Worm (Caenorhabditis elegans) whole organism, L4 larva: Measurements from ENCODE around the gene rfip-1.
A peak's percentile ranks its signal among the peaks of the same experiment; 100 is the strongest.

Experiments used
- F10B5.3 ChIP-seq: sonication (generic microtip); optimal IDR thresholded peaks from 2 replicates; lab custom pipeline; 2016; ENCODE audit warnings: mild to moderate bottlenecking, missing genetic modification characterization, missing compliant biosample characterization
- F26F4.8 ChIP-seq: fragments of 200-800 bp; sonication (Bioruptor generic); conservative IDR thresholded peaks from 2 replicates; pipeline ENCODE4 v1.3.6; 2022; ENCODE audit warnings: missing genetic modification characterization, missing compliant biosample characterization
- F37D6.2 ChIP-seq: sonication (generic microtip); optimal IDR thresholded peaks from 2 replicates; lab custom pipeline; 2016; ENCODE audit warnings: mild to moderate bottlenecking, missing genetic modification characterization, missing compliant biosample characterization
- T20F7.1 ChIP-seq: fragments of 200-800 bp; sonication (Bioruptor generic); optimal IDR thresholded peaks from 2 replicates; lab custom pipeline; 2018; ENCODE audit warnings: mild to moderate bottlenecking, missing genetic modification characterization, missing compliant biosample characterization
- Y105C5A.15 ChIP-seq: fragments of 200-800 bp; sonication (Bioruptor generic); IDR thresholded peaks from 2 replicates; pipeline ENCODE4 v1.3.6; 2022; ENCODE audit warnings: missing genetic modification characterization, missing compliant biosample characterization
- Y75B8A.6 ChIP-seq: fragments of 200-800 bp; sonication (Bioruptor generic); IDR thresholded peaks from 2 replicates; pipeline ENCODE4 v1.3.6; 2022; ENCODE audit warnings: missing genetic modification reagents, missing genetic modification characterization, missing compliant biosample characterization
- ZK337.2 ChIP-seq: fragments of 200-800 bp; sonication (Bioruptor generic); IDR thresholded peaks from 2 replicates; pipeline ENCODE4 v1.3.6; 2022; ENCODE audit warnings: missing genetic modification reagents, missing genetic modification characterization, missing compliant biosample characterization
- aly-2 ChIP-seq: sonication (generic microtip); optimal IDR thresholded peaks from 2 replicates; lab custom pipeline; 2018; ENCODE audit warnings: missing biosample characterization, missing genetic modification characterization
- ama-1 ChIP-seq: fragments of 150-350 bp; optimal IDR thresholded peaks from 2 replicates; lab custom pipeline; 2014; ENCODE audit warnings: inconsistent platforms, mixed read lengths
- ceh-20 ChIP-seq: fragments of 200-800 bp; sonication (Bioruptor generic); IDR thresholded peaks from 2 replicates; pipeline ENCODE4 v1.3.6; 2022; ENCODE audit warnings: missing genetic modification reagents, missing genetic modification characterization, missing compliant biosample characterization
- ceh-28 ChIP-seq: fragments of 150-350 bp; optimal IDR thresholded peaks from 2 replicates; lab custom pipeline; 2014; ENCODE audit warnings: missing biosample characterization, missing genetic modification reagents, missing genetic modification characterization
- ceh-82 ChIP-seq: sonication (generic microtip); optimal IDR thresholded peaks from 2 replicates; lab custom pipeline; 2017; ENCODE audit warnings: missing biosample characterization, missing genetic modification characterization
- cey-2 ChIP-seq: sonication (generic microtip); optimal IDR thresholded peaks from 3 replicates; lab custom pipeline; 2017; ENCODE audit warnings: missing genetic modification characterization, mild to moderate bottlenecking, missing compliant biosample characterization, antibody characterized with exemption, borderline replicate concordance; ENCODE audit not compliant: insufficient read depth
- daf-16 ChIP-seq, 3 experiments: sonication (generic microtip); optimal IDR thresholded peaks; 2 replicates each; lab custom pipeline; 2016 to 2017; ENCODE audit warnings: missing genetic modification characterization in 3 of 3, missing genetic modification reagents in 3 of 3, mild to moderate bottlenecking in 2 of 3, missing compliant biosample characterization in 2 of 3, missing biosample characterization in 1 of 3, moderate library complexity in 1 of 3
- dmd-6 ChIP-seq: fragments of 200-800 bp; sonication (Bioruptor generic); IDR thresholded peaks from 2 replicates; pipeline ENCODE4 v1.3.6; 2022; ENCODE audit warnings: missing genetic modification reagents, missing genetic modification characterization, missing compliant biosample characterization
- dmd-9 ChIP-seq: fragments of 200-800 bp; sonication (Bioruptor generic); IDR thresholded peaks from 2 replicates; pipeline ENCODE4 v1.3.6; 2022; ENCODE audit warnings: missing genetic modification reagents, missing genetic modification characterization, missing compliant biosample characterization
- duxl-1 ChIP-seq: sonication (generic microtip); optimal IDR thresholded peaks from 2 replicates; lab custom pipeline; 2016; ENCODE audit warnings: mild to moderate bottlenecking, missing genetic modification characterization, moderate library complexity, missing compliant biosample characterization; ENCODE audit not compliant: poor library complexity
- dve-1 ChIP-seq: sonication (generic microtip); optimal IDR thresholded peaks from 2 replicates; lab custom pipeline; 2017; ENCODE audit warnings: antibody characterized with exemption, mild to moderate bottlenecking, missing genetic modification characterization, missing compliant biosample characterization; ENCODE audit not compliant: insufficient read depth
- egl-27 ChIP-seq: sonication (generic microtip); optimal IDR thresholded peaks from 3 replicates; lab custom pipeline; 2017; ENCODE audit warnings: missing biosample characterization, missing genetic modification reagents, missing genetic modification characterization
- fkh-10 ChIP-seq: fragments of 150-350 bp; optimal IDR thresholded peaks from 2 replicates; lab custom pipeline; 2014; ENCODE audit warnings: missing biosample characterization, missing genetic modification reagents, missing genetic modification characterization
- fos-1 ChIP-seq: fragments of 150-350 bp; optimal IDR thresholded peaks from 2 replicates; lab custom pipeline; 2014; ENCODE audit warnings: missing biosample characterization, missing genetic modification characterization
- hlh-11 ChIP-seq: fragments of 200-800 bp; sonication (Bioruptor generic); optimal IDR thresholded peaks from 2 replicates; lab custom pipeline; 2018; ENCODE audit warnings: mild to moderate bottlenecking, missing genetic modification characterization, missing compliant biosample characterization
- hmg-1.1 ChIP-seq: fragments of 200-800 bp; sonication (Bioruptor generic); IDR thresholded peaks from 2 replicates; pipeline ENCODE4 v1.3.6; 2022; ENCODE audit warnings: missing genetic modification reagents, missing genetic modification characterization, missing compliant biosample characterization
- lin-1 ChIP-seq: fragments of 200-800 bp; sonication (Bioruptor generic); IDR thresholded peaks from 2 replicates; pipeline ENCODE4 v1.3.6; 2022; ENCODE audit warnings: missing genetic modification reagents, missing genetic modification characterization, missing compliant biosample characterization
- lin-13 ChIP-seq: fragments of 150-350 bp; optimal IDR thresholded peaks from 2 replicates; lab custom pipeline; 2014; ENCODE audit warnings: missing biosample characterization, missing genetic modification reagents, missing genetic modification characterization
- lin-15B ChIP-seq: fragments of 150-350 bp; sonication (generic microtip); optimal IDR thresholded peaks from 3 replicates; lab custom pipeline; 2014; ENCODE audit warnings: missing biosample characterization, missing genetic modification characterization
- lin-38 ChIP-seq: fragments of 200-800 bp; sonication (Bioruptor generic); IDR thresholded peaks from 2 replicates; pipeline ENCODE4 v1.3.6; 2022; ENCODE audit warnings: missing genetic modification reagents, missing genetic modification characterization, missing compliant biosample characterization
- lir-3 ChIP-seq: sonication (generic microtip); optimal IDR thresholded peaks from 2 replicates; lab custom pipeline; 2016; ENCODE audit warnings: mild to moderate bottlenecking, missing genetic modification characterization, missing compliant biosample characterization
- madf-5 ChIP-seq, 2 experiments: fragments of 200-800 bp; sonication (Bioruptor generic); IDR thresholded peaks; 2 replicates each; pipeline ENCODE4 v1.3.6; 2022; ENCODE audit warnings: missing compliant biosample characterization in 2 of 2, missing genetic modification characterization in 2 of 2
- mep-1 ChIP-seq: fragments of 150-350 bp; sonication (generic microtip); optimal IDR thresholded peaks from 3 replicates; lab custom pipeline; 2014; ENCODE audit warnings: missing biosample characterization, missing genetic modification characterization
- mes-2 ChIP-seq: sonication (generic microtip); optimal IDR thresholded peaks from 2 replicates; lab custom pipeline; 2016; ENCODE audit warnings: missing genotype, mild to moderate bottlenecking, missing genetic modification characterization, missing compliant biosample characterization; ENCODE audit not compliant: poor library complexity, severe bottlenecking
- mxl-2 ChIP-seq: fragments of 200-800 bp; sonication (Bioruptor generic); conservative IDR thresholded peaks from 2 replicates; pipeline ENCODE4 v1.3.6; 2022; ENCODE audit warnings: missing genetic modification reagents, missing genetic modification characterization, missing compliant biosample characterization
- nhr-111 ChIP-seq: fragments of 200-800 bp; sonication (Bioruptor generic); optimal IDR thresholded peaks from 2 replicates; lab custom pipeline; 2018; ENCODE audit warnings: mild to moderate bottlenecking, missing genetic modification characterization, missing compliant biosample characterization
- nhr-28 ChIP-seq: fragments of 150-350 bp; optimal IDR thresholded peaks from 2 replicates; lab custom pipeline; 2014; ENCODE audit warnings: missing biosample characterization, missing genetic modification characterization
- nhr-41 ChIP-seq: fragments of 200-800 bp; sonication (Bioruptor generic); IDR thresholded peaks from 2 replicates; pipeline ENCODE4 v1.3.6; 2022; ENCODE audit warnings: missing genetic modification reagents, missing genetic modification characterization, missing compliant biosample characterization
- nhr-42 ChIP-seq: fragments of 200-800 bp; sonication (Bioruptor generic); IDR thresholded peaks from 2 replicates; pipeline ENCODE4 v1.3.6; 2022; ENCODE audit warnings: missing genetic modification characterization, missing compliant biosample characterization
- nhr-48 ChIP-seq: sonication (generic microtip); optimal IDR thresholded peaks from 2 replicates; lab custom pipeline; 2016; ENCODE audit warnings: mild to moderate bottlenecking, missing genetic modification characterization, missing compliant biosample characterization
- nhr-77 ChIP-seq: fragments of 150-350 bp; optimal IDR thresholded peaks from 2 replicates; lab custom pipeline; 2014; ENCODE audit warnings: missing biosample characterization, missing genetic modification characterization
- pqm-1 ChIP-seq: sonication (generic microtip); optimal IDR thresholded peaks from 2 replicates; lab custom pipeline; 2017; ENCODE audit warnings: missing biosample characterization, missing genetic modification characterization
- rbr-2 ChIP-seq: sonication (generic microtip); optimal IDR thresholded peaks from 2 replicates; lab custom pipeline; 2016; ENCODE audit warnings: missing genotype, missing genetic modification characterization, missing compliant biosample characterization
- snpc-4 ChIP-seq: fragments of 150-350 bp; optimal IDR thresholded peaks from 2 replicates; lab custom pipeline; 2014; ENCODE audit warnings: missing biosample characterization, missing genetic modification characterization
- spr-1 ChIP-seq: sonication (generic microtip); optimal IDR thresholded peaks from 2 replicates; lab custom pipeline; 2016; ENCODE audit warnings: mild to moderate bottlenecking, missing genetic modification characterization, missing compliant biosample characterization
- unc-39 ChIP-seq: sonication (generic microtip); optimal IDR thresholded peaks from 2 replicates; lab custom pipeline; 2017; ENCODE audit warnings: missing biosample characterization, missing genetic modification characterization
- zag-1 ChIP-seq: fragments of 150-350 bp; optimal IDR thresholded peaks from 2 replicates; lab custom pipeline; 2014; ENCODE audit warnings: missing biosample characterization, missing genetic modification characterization
- zfp-3 ChIP-seq: fragments of 200-800 bp; sonication (Bioruptor generic); conservative IDR thresholded peaks from 2 replicates; pipeline ENCODE4 v1.3.6; 2022; ENCODE audit warnings: missing genetic modification reagents, missing genetic modification characterization, missing compliant biosample characterization
- zip-2 ChIP-seq: fragments of 150-350 bp; optimal IDR thresholded peaks from 2 replicates; lab custom pipeline; 2014; ENCODE audit warnings: missing biosample characterization, missing genetic modification characterization
- ztf-11 ChIP-seq: fragments of 150-350 bp; optimal IDR thresholded peaks from 2 replicates; lab custom pipeline; 2014; ENCODE audit warnings: missing biosample characterization, missing genetic modification characterization
- ztf-7 ChIP-seq: fragments of 150-350 bp; optimal IDR thresholded peaks from 2 replicates; lab custom pipeline; 2014; ENCODE audit warnings: missing biosample characterization, missing genetic modification characterization

Gene rfip-1

ce11 chrII:5911939-5912523 lies 27.7 kb downstream of the rfip-1 start (continued):
- TF ChIP-seq duxl-1 (tag; lab: Kevin White, UChicago) (no peak), dve-1 (tag; lab: Kevin White, UChicago) (peak; percentile 88), nhr-48 (tag; lab: Kevin White, UChicago) (peak; percentile 36), lin-38 (GFP tag; lab: Robert Waterston, UW) (no peak), dmd-9 (GFP tag; lab: Robert Waterston, UW) (no peak), zag-1 (tag; lab: Kevin White, UChicago) (no peak), F37D6.2 (tag; lab: Kevin White, UChicago) (no peak), ZK337.2 (GFP tag; lab: Robert Waterston, UW) (no peak), nhr-42 (no peak), fkh-10 (GFP tag; lab: Kevin White, UChicago) (no peak), ceh-20 (GFP tag; lab: Robert Waterston, UW) (no peak), ztf-11 (tag; lab: Kevin White, UChicago) (no peak), dmd-6 (GFP tag; lab: Robert Waterston, UW) (peak; percentile 90), Y75B8A.6 (no peak), T20F7.1 (GFP tag; lab: Kevin White, UChicago) (peak; percentile 56), hmg-1.1 (GFP tag; lab: Robert Waterston, UW) (no peak), lir-3 (tag; lab: Kevin White, UChicago) (no peak), madf-5 (GFP tag; IDR thresholded peaks at IDR 0.05; lab: Robert Waterston, UW) (no peak), zip-2 (no peak), nhr-41 (GFP tag; lab: Robert Waterston, UW) (no peak), hlh-11 (tag; lab: Kevin White, UChicago) (peak; percentile 85), F10B5.3 (tag; lab: Kevin White, UChicago) (no peak), mxl-2 (GFP tag; lab: Robert Waterston, UW) (no peak), ama-1 (no peak), nhr-77 (tag; lab: Kevin White, UChicago) (peak; percentile 78)

ce11 chrII:5913897-5914296 lies 29.5 kb downstream of the rfip-1 start:
- TF ChIP-seq aly-2 (tag; lab: Kevin White, UChicago), result no peak
- no peak for TF ChIP-seq ceh-28 (tag; lab: Kevin White, UChicago)
- TF ChIP-seq egl-27 (tag; lab: Kevin White, UChicago), result no peak
- no peak for TF ChIP-seq fkh-10 (GFP tag; lab: Kevin White, UChicago)
- no peak for TF ChIP-seq hmg-1.1 (GFP tag; lab: Robert Waterston, UW)
- no peak for TF ChIP-seq ztf-7 (tag; lab: Kevin White, UChicago)
- no peak for TF ChIP-seq mes-2
- no peak; the same call in 1 of the 2 replicates for TF ChIP-seq dmd-6 (GFP tag; lab: Robert Waterston, UW)
- no peak for TF ChIP-seq nhr-111 (GFP tag; lab: Kevin White, UChicago)
- no peak for TF ChIP-seq lir-3 (tag; lab: Kevin White, UChicago)
- TF ChIP-seq mep-1, result peak; percentile 36
- no peak for TF ChIP-seq ceh-82 (tag; lab: Kevin White, UChicago)
- TF ChIP-seq spr-1 (tag; lab: Kevin White, UChicago), result no peak
- TF ChIP-seq fos-1, result no peak
- TF ChIP-seq unc-39, result no peak
- TF ChIP-seq T20F7.1 (GFP tag; lab: Kevin White, UChicago), result peak; percentile 11
- no peak for TF ChIP-seq F26F4.8
- no peak for TF ChIP-seq duxl-1 (tag; lab: Kevin White, UChicago)
- peak; percentile 83 for TF ChIP-seq nhr-28
- no peak for TF ChIP-seq daf-16 (GFP tag; optimal IDR thresholded peaks at IDR 0.05; lab: Kevin White, UChicago)
- TF ChIP-seq daf-16 (tag; optimal IDR thresholded peaks at IDR 0.05; lab: Kevin White, UChicago), result peak; percentile 34
- TF ChIP-seq ZK337.2 (GFP tag; lab: Robert Waterston, UW), result no peak
- no peak for TF ChIP-seq lin-1 (GFP tag; lab: Robert Waterston, UW)
- no peak for TF ChIP-seq snpc-4 (tag; lab: Kevin White, UChicago)
- TF ChIP-seq rbr-2 (tag; lab: Kevin White, UChicago), result no peak
- no peak for TF ChIP-seq zip-2
- no peak for TF ChIP-seq cey-2 (tag; lab: Kevin White, UChicago)
- peak; percentile 41 for TF ChIP-seq hlh-11 (tag; lab: Kevin White, UChicago)
- no peak for TF ChIP-seq Y105C5A.15
- no peak for TF ChIP-seq lin-15B
- no peak for TF ChIP-seq lin-13 (GFP tag; lab: Kevin White, UChicago)
- TF ChIP-seq zfp-3 (GFP tag; lab: Robert Waterston, UW), result no peak
- TF ChIP-seq lin-38 (GFP tag; lab: Robert Waterston, UW), result no peak
- TF ChIP-seq pqm-1, result peak; percentile 11
